Worm (Caenorhabditis elegans): Measurements from ENCODE around the gene arrd-24.
A peak's percentile ranks its signal among the peaks of the same experiment; 100 is the strongest.

arrd-24 gene

ce11 chrX:13973769-13974168 lies 6.5 kb downstream of the arrd-24 start:
- peak; percentile 13 for TF ChIP-seq ceh-31 (tag; optimal IDR thresholded peaks at IDR 0.05)
- no peak for TF ChIP-seq mec-3 (tag; optimal IDR thresholded peaks at IDR 0.05; ENCODE audit: borderline replicate concordance)
- TF ChIP-seq unc-86 (tag; optimal IDR thresholded peaks at IDR 0.05): no peak
- no peak for TF ChIP-seq fkh-6 (tag; optimal IDR thresholded peaks at IDR 0.05)
- TF ChIP-seq ahr-1 (tag; optimal IDR thresholded peaks at IDR 0.05): no peak
- no peak for TF ChIP-seq pqm-1 (tag; optimal IDR thresholded peaks at IDR 0.05)
- no peak for TF ChIP-seq zip-5 (tag; optimal IDR thresholded peaks at IDR 0.05)
- peak; percentile 7 for TF ChIP-seq tbx-2 (tag; optimal IDR thresholded peaks at IDR 0.05)
- peak; percentile 57 for TF ChIP-seq unc-42 (tag; optimal IDR thresholded peaks at IDR 0.05)
- peak; percentile 76 for TF ChIP-seq ceh-18 (tag; optimal IDR thresholded peaks at IDR 0.05)
- peak; percentile 28 for TF ChIP-seq ceh-34 (tag; optimal IDR thresholded peaks at IDR 0.05)
- no peak for TF ChIP-seq madf-2 (tag; optimal IDR thresholded peaks at IDR 0.05)
- no peak for TF ChIP-seq fax-1 (tag; optimal IDR thresholded peaks at IDR 0.05)
- no peak for TF ChIP-seq ceh-19 (GFP tag; optimal IDR thresholded peaks at IDR 0.05)
- peak; percentile 27 for TF ChIP-seq unc-55 (GFP tag; optimal IDR thresholded peaks at IDR 0.05)

DNA sequence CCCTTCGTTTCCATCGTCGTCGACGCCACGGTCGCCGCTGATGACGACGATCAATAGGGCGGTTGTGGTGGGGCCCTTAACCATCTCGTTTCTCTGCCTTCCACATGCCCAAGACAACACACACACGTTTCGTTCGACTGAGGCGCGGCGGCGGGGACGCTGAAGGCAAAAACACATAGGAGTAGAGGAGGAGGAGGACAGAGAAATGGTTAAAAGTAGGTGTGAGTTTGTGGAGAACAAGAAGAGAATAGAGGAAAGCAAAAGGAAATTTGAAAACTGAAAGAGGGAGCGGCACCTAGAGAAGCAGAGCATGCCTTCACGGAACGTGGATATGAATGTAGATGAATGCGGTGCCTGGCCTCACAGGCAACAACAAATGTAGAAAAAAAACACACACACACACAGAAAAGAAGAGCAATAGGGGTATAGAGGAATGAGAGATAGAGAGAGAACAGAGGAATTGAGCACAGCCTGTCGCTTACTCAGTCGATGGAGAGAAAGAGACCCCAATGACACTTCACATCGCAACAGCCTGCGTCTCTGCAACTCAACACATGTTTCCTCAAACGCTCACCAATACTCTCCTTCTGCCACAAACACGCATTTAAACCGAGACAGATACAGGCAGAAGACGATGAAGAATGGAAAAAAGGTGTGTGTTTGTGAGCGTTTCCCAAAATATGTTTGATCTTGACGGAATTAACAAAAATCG lies 10.9 kb downstream of the arrd-24 start:
- TF ChIP-seq pag-3 (tag; optimal IDR thresholded peaks at IDR 0.05; ENCODE audit: borderline replicate concordance) (no peak), ama-1 (optimal IDR thresholded peaks at IDR 0.05) (no peak), ceh-30 (tag; optimal IDR thresholded peaks at IDR 0.05) (no peak), unc-55 (GFP tag; optimal IDR thresholded peaks at IDR 0.05) (peak; percentile 71), K02D7.2 (tag; optimal IDR thresholded peaks at IDR 0.05) (no peak), npax-4 (tag; optimal IDR thresholded peaks at IDR 0.05) (no peak), ceh-2 (tag; optimal IDR thresholded peaks at IDR 0.05) (peak; percentile 8), hlh-13 (GFP tag; optimal IDR thresholded peaks at IDR 0.05) (no peak), sox-2 (GFP tag; IDR thresholded peaks at IDR 0.05) (no peak), ceh-34 (tag; optimal IDR thresholded peaks at IDR 0.05) (no peak), F13H6.1 (tag; optimal IDR thresholded peaks at IDR 0.05) (no peak), ceh-45 (GFP tag; IDR thresholded peaks at IDR 0.05) (no peak), ceh-22 (tag; optimal IDR thresholded peaks at IDR 0.05) (no peak), pha-2 (tag; optimal IDR thresholded peaks at IDR 0.05) (no peak), ceh-31 (tag; optimal IDR thresholded peaks at IDR 0.05) (peak; percentile 48), ceh-14 (tag; optimal IDR thresholded peaks at IDR 0.05) (peak; percentile 40), tbx-2 (tag; optimal IDR thresholded peaks at IDR 0.05) (peak; percentile 64), rnt-1 (tag; optimal IDR thresholded peaks at IDR 0.05) (no peak), Y22D7AL.16 (tag; optimal IDR thresholded peaks at IDR 0.05) (no peak), fax-1 (tag; optimal IDR thresholded peaks at IDR 0.05) (no peak), nfya-1 (tag; optimal IDR thresholded peaks at IDR 0.05) (peak; percentile 56), ceh-24 (tag; optimal IDR thresholded peaks at IDR 0.05) (no peak), lim-6 (tag; optimal IDR thresholded peaks at IDR 0.05) (no peak), fkh-10 (GFP tag; optimal IDR thresholded peaks at IDR 0.05) (no peak), madf-2 (tag; optimal IDR thresholded peaks at IDR 0.05) (peak; percentile 51), C38D4.7 (GFP tag; optimal IDR thresholded peaks at IDR 0.05) (no peak), hlh-8 (tag; optimal IDR thresholded peaks at IDR 0.05) (peak; percentile 11), hlh-30 (tag; optimal IDR thresholded peaks at IDR 0.05; ENCODE audit: insufficient read depth) (peak; percentile 10), ahr-1 (tag; optimal IDR thresholded peaks at IDR 0.05) (no peak), odd-2 (tag; optimal IDR thresholded peaks at IDR 0.05) (no peak), unc-3 (GFP tag; conservative IDR thresholded peaks at IDR 0.05) (no peak), unc-3 (tag; optimal IDR thresholded peaks at IDR 0.05) (no peak), ets-4 (tag; optimal IDR thresholded peaks at IDR 0.05) (peak; percentile 19), C08G9.2 (tag; optimal IDR thresholded peaks at IDR 0.05) (peak; percentile 3), sdc-2 (tag; optimal IDR thresholded peaks at IDR 0.05) (no peak), dve-1 (tag; optimal IDR thresholded peaks at IDR 0.05) (no peak), ceh-19 (GFP tag; optimal IDR thresholded peaks at IDR 0.05) (no peak), lin-11 (tag; optimal IDR thresholded peaks at IDR 0.05) (no peak), syd-9 (tag; optimal IDR thresholded peaks at IDR 0.05) (no peak), nhr-11 (tag; optimal IDR thresholded peaks at IDR 0.05) (no peak), mec-3 (tag; optimal IDR thresholded peaks at IDR 0.05; ENCODE audit: borderline replicate concordance) (no peak), dmd-4 (tag; optimal IDR thresholded peaks at IDR 0.05; ENCODE audit: borderline replicate concordance) (no peak), eyg-1 (tag; optimal IDR thresholded peaks at IDR 0.05) (no peak), fkh-6 (tag; optimal IDR thresholded peaks at IDR 0.05) (peak; percentile 38), pha-4 (tag; optimal IDR thresholded peaks at IDR 0.05) (no peak)
